Fruit fly (Drosophila melanogaster): ENCODE measurements around the gene RnrL.

RnrL gene

dm6 chr2L:10298306-10298705 lies 29.4 kb downstream of the RnrL start (continued):
- no peak for TF ChIP-seq ash1 (GFP tag; optimal IDR thresholded peaks at IDR 0.05)
- TF ChIP-seq dmrt99B (tag; optimal IDR thresholded peaks at IDR 0.05): no peak
- no peak for TF ChIP-seq trem (tag; optimal IDR thresholded peaks at IDR 0.05)
- TF ChIP-seq CG1603 (tag; optimal IDR thresholded peaks at IDR 0.05): peak; percentile 65
- peak; percentile 42 for TF ChIP-seq sug (tag; optimal IDR thresholded peaks at IDR 0.05)
- peak; percentile 37; the same call in 1 of the 2 replicates for TF ChIP-seq Dref (GFP tag; IDR thresholded peaks at IDR 0.05)
- no peak for TF ChIP-seq gcm2 (GFP tag; optimal IDR thresholded peaks at IDR 0.05)
- TF ChIP-seq HHEX (GFP tag; optimal IDR thresholded peaks at IDR 0.05): no peak
- TF ChIP-seq Deaf1 (tag; optimal IDR thresholded peaks at IDR 0.05): no peak
- no peak for TF ChIP-seq CG12071 (GFP tag; optimal IDR thresholded peaks at IDR 0.05)
- no peak for TF ChIP-seq CG18599 (GFP tag; optimal IDR thresholded peaks at IDR 0.05)
- TF ChIP-seq CG15601 (tag; optimal IDR thresholded peaks at IDR 0.05): peak; percentile 22
- peak; percentile 92 for TF ChIP-seq CG6791 (GFP tag; IDR thresholded peaks at IDR 0.05; ENCODE audit: partially characterized antibody)
- TF ChIP-seq CG6689 (GFP tag; IDR thresholded peaks at IDR 0.05): no peak
- no peak for TF ChIP-seq crc (GFP tag; optimal IDR thresholded peaks at IDR 0.05)
- peak; percentile 44; the same call in 1 of the 2 replicates for TF ChIP-seq Scr (GFP tag; IDR thresholded peaks at IDR 0.05; ENCODE audit: partially characterized antibody)
- no peak for TF ChIP-seq CG8765 (GFP tag; IDR thresholded peaks at IDR 0.05)
- TF ChIP-seq CG4404 (GFP tag; IDR thresholded peaks at IDR 0.05): no peak
- peak; percentile 34 for TF ChIP-seq pzg (GFP tag; optimal IDR thresholded peaks at IDR 0.05)
- TF ChIP-seq CG11398 (GFP tag; optimal IDR thresholded peaks at IDR 0.05): no peak
- TF ChIP-seq CG1529 (GFP tag; optimal IDR thresholded peaks at IDR 0.05): no peak
- no peak for TF ChIP-seq BtbVII (GFP tag; optimal IDR thresholded peaks at IDR 0.05)
- no peak for TF ChIP-seq zfh1 (GFP tag; IDR thresholded peaks at IDR 0.05)
- TF ChIP-seq HLH54F (GFP tag; optimal IDR thresholded peaks at IDR 0.05): no peak
- TF ChIP-seq CG1233 (GFP tag; optimal IDR thresholded peaks at IDR 0.05): no peak
- TF ChIP-seq CG15269 (tag; optimal IDR thresholded peaks at IDR 0.05): no peak
- peak; percentile 59 for TF ChIP-seq HmgD (GFP tag; optimal IDR thresholded peaks at IDR 0.05)
- no peak for TF ChIP-seq CG13894 (tag; optimal IDR thresholded peaks at IDR 0.05)
- TF ChIP-seq CG12104 (GFP tag; optimal IDR thresholded peaks at IDR 0.05): no peak
- TF ChIP-seq ara (GFP tag; IDR thresholded peaks at IDR 0.05): no peak
- peak in 1 of 2 experiments; percentile 78 for TF ChIP-seq Dfd (GFP tag; optimal IDR thresholded peaks at IDR 0.05)
- TF ChIP-seq CG11696 (GFP tag; IDR thresholded peaks at IDR 0.05): no peak
- TF ChIP-seq gcm (GFP tag; optimal IDR thresholded peaks at IDR 0.05): no peak
- TF ChIP-seq CG3065 (GFP tag; optimal IDR thresholded peaks at IDR 0.05): no peak
- no peak for TF ChIP-seq Dip3 (GFP tag; optimal IDR thresholded peaks at IDR 0.05)
- TF ChIP-seq Dbx (GFP tag; IDR thresholded peaks at IDR 0.05): 0 out of 3 replicates have a peak, but pooled peaks have one; percentile 30
- TF ChIP-seq Optix (GFP tag; IDR thresholded peaks at IDR 0.05): no peak
- TF ChIP-seq Ets97D (GFP tag; optimal IDR thresholded peaks at IDR 0.05): peak; percentile 49
- TF ChIP-seq CG9437 (GFP tag; optimal IDR thresholded peaks at IDR 0.05): peak; percentile 54
- no peak for TF ChIP-seq Hsf (GFP tag; optimal IDR thresholded peaks at IDR 0.05)
- TF ChIP-seq CG14860 (GFP tag; IDR thresholded peaks at IDR 0.05; ENCODE audit: partially characterized antibody): peak; percentile 84; the same call in 2 of the 3 replicates
- peak; percentile 51 for TF ChIP-seq CoRest (tag; optimal IDR thresholded peaks at IDR 0.05)
- TF ChIP-seq BEAF-32 (GFP tag; optimal IDR thresholded peaks at IDR 0.05): peak; percentile 15
- no peak for TF ChIP-seq CG10274 (GFP tag; optimal IDR thresholded peaks at IDR 0.05)
- no peak for TF ChIP-seq Chrac-16 (GFP tag; optimal IDR thresholded peaks at IDR 0.05)
- peak; percentile 97 for TF ChIP-seq CG18011 (GFP tag; optimal IDR thresholded peaks at IDR 0.05)
- TF ChIP-seq Oli (tag; optimal IDR thresholded peaks at IDR 0.05): no peak
- TF ChIP-seq Hmx (GFP tag; optimal IDR thresholded peaks at IDR 0.05): no peak
- no peak for TF ChIP-seq CG11560 (tag; IDR thresholded peaks at IDR 0.05)
- TF ChIP-seq az2 (GFP tag; optimal IDR thresholded peaks at IDR 0.05): no peak
- no peak for TF ChIP-seq wek (GFP tag; optimal IDR thresholded peaks at IDR 0.05)

Measured in whole organism, embryonic.